Worm (Caenorhabditis elegans): ENCODE measurements around the gene cyp-35A2.

cyp-35A2 gene

ce11 chrV:7332253-7332652, 31.7 kb downstream of the cyp-35A2 start, which contains the start of gene F10G2.1:
Gene F10G2.1, plus strand, starts transcription at chrV:7332553.
- no peak for TF ChIP-seq unc-62 (GFP tag; optimal IDR thresholded peaks at IDR 0.05)

- no peak for TF ChIP-seq unc-62 (GFP tag; optimal IDR thresholded peaks at IDR 0.05)
These were observed 33.1 kb downstream of the cyp-35A2 start, which contains the start of gene F10G2.2 for ce11 chrV:7330868-7331267. Gene F10G2.2, plus strand, starts transcription at chrV:7331168.

ce11 chrV:7328092-7328491, 35.9 kb downstream of the cyp-35A2 start, which contains the start of gene clec-7:
Gene clec-7, plus strand, starts transcription at chrV:7328392.
- no peak for TF ChIP-seq unc-62 (GFP tag; optimal IDR thresholded peaks at IDR 0.05)

- TF ChIP-seq unc-62 (GFP tag; optimal IDR thresholded peaks at IDR 0.05) = no peak
These were observed 37.1 kb downstream of the cyp-35A2 start, which contains the start of gene F10G2.4 for ce11 chrV:7326928-7327327. Gene F10G2.4, plus strand, starts transcription at chrV:7327228.

- no peak for TF ChIP-seq unc-62 (GFP tag; optimal IDR thresholded peaks at IDR 0.05)
These were observed 38.7 kb downstream of the cyp-35A2 start, which contains the start of gene srx-92 for ce11 chrV:7325285-7325684. Gene srx-92, minus strand, starts transcription at chrV:7325385.

ce11 chrV:7321915-7322314, 42.1 kb downstream of the cyp-35A2 start, which contains the start of gene F10G2.10:
Gene F10G2.10, plus strand, starts transcription at chrV:7322215.
- TF ChIP-seq unc-62 (GFP tag; optimal IDR thresholded peaks at IDR 0.05) = no peak

- no peak for TF ChIP-seq unc-62 (GFP tag; optimal IDR thresholded peaks at IDR 0.05)
These were observed 43.1 kb downstream of the cyp-35A2 start, which contains the start of gene lmd-4 for ce11 chrV:7320909-7321308. Gene lmd-4, minus strand, starts transcription at chrV:7321009.

- TF ChIP-seq unc-62 (GFP tag; optimal IDR thresholded peaks at IDR 0.05) = no peak
These were observed 50.7 kb downstream of the cyp-35A2 start, which contains the start of gene srx-6 for ce11 chrV:7313233-7313632. Gene srx-6, minus strand, starts transcription at chrV:7313333.
